Worm (Caenorhabditis elegans): ENCODE data around the gene mdt-15.

ce11 chrIII:5843662-5844061, 10.1 kb upstream of the mdt-15 start:
- TF ChIP-seq lin-39 (tag; optimal IDR thresholded peaks at IDR 0.05) (no peak), snpc-4 (tag; optimal IDR thresholded peaks at IDR 0.05) (no peak), ztf-11 (tag; optimal IDR thresholded peaks at IDR 0.05) (no peak), snpc-1.2 (GFP tag; IDR thresholded peaks at IDR 0.05) (no peak), pha-4 (GFP tag; IDR thresholded peaks at IDR 0.05) (no peak), pha-4 (tag; optimal IDR thresholded peaks at IDR 0.05) (no peak), pqm-1 (tag; optimal IDR thresholded peaks at IDR 0.05) (no peak), nhr-6 (tag; optimal IDR thresholded peaks at IDR 0.05) (no peak), zip-11 (GFP tag; IDR thresholded peaks at IDR 0.05) (no peak), R02D3.7 (tag; optimal IDR thresholded peaks at IDR 0.05) (no peak), nhr-77 (tag; optimal IDR thresholded peaks at IDR 0.05) (no peak), lsy-2 (tag; optimal IDR thresholded peaks at IDR 0.05) (no peak), Y48G9A.11 (GFP tag; IDR thresholded peaks at IDR 0.05) (no peak), nhr-11 (tag; optimal IDR thresholded peaks at IDR 0.05) (no peak), mdl-1 (tag; optimal IDR thresholded peaks at IDR 0.05) (no peak)

Measured in whole organism, L4 larva.